Worm (Caenorhabditis elegans): ENCODE results near the gene M60.6.

Gene M60.6

DNA sequence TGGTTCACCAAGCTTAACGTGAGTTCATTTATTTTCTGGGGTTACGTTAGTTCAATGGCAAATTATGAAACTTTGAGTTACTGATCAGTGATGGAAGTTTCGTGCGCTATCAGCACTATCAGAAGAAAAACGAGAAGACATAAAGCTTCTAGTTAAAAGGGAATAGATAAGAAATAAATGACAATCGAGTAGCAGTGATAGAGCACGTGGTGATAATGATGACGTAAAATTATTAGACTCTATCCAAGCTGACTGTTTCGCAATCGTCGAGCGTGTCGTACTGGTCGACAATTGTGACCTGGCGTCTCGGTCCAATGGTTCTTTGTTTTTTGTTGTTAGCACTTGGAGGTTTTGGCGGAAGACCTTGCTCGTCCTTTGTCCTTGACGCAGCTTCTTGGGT, 9.1 kb downstream of the M60.6 start (continued):
- TF ChIP-seq unc-62 (GFP tag; optimal IDR thresholded peaks at IDR 0.05) (peak; percentile 75), nhr-90 (tag; optimal IDR thresholded peaks at IDR 0.05) (peak; percentile 15), cebp-1 (GFP tag; IDR thresholded peaks at IDR 0.05) (peak; percentile 90), cebp-1 (tag; optimal IDR thresholded peaks at IDR 0.05) (peak; percentile 94), akir-1 (GFP tag; optimal IDR thresholded peaks at IDR 0.05) (no peak), tbp1 (GFP tag; optimal IDR thresholded peaks at IDR 0.05) (peak; percentile 25), ZK185.1 (tag; optimal IDR thresholded peaks at IDR 0.05; ENCODE audit: poor library complexity, severe bottlenecking) (peak; percentile 40), nhr-80 (tag; optimal IDR thresholded peaks at IDR 0.05) (peak; percentile 93), tlf-1 (GFP tag; optimal IDR thresholded peaks at IDR 0.05) (no peak), chd-7 (tag; optimal IDR thresholded peaks at IDR 0.05) (no peak), ccch-3 (GFP tag; optimal IDR thresholded peaks at IDR 0.05) (no peak)

DNA sequence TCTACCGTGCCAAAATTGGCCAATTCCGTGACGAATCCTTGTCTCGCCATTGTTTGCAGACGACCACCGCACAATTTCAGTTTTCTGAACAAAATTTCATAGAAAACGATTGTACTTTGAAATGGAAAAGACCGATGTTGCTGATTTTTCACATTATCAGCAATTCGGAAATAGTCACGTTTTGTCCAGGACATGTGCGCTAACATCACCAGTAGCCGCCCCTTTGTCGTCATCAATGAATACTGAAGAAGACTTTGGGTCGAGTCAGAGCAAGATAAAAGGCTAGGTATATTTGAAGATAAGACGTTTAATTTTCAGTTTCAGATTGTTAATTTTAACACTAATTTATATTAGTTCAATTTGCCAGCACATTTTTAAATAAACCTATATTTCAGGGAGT, 10.4 kb downstream of the M60.6 start, which contains the start of gene endu-2:
Gene endu-2, plus strand, starts transcription at position 396 of the 400 bp plus-strand sequence.
- no peak for TF ChIP-seq ztf-25 (GFP tag; IDR thresholded peaks at IDR 0.05)
- TF ChIP-seq him-1 (tag; optimal IDR thresholded peaks at IDR 0.05), result no peak
- TF ChIP-seq cebp-1 (GFP tag; IDR thresholded peaks at IDR 0.05), result no peak
- peak; percentile 2 for TF ChIP-seq cebp-1 (tag; optimal IDR thresholded peaks at IDR 0.05)
- TF ChIP-seq hrde-1 (tag; optimal IDR thresholded peaks at IDR 0.05; ENCODE audit: borderline replicate concordance), result no peak
- TF ChIP-seq B0035.1 (tag; optimal IDR thresholded peaks at IDR 0.05), result no peak
- no peak for TF ChIP-seq lin-26 (GFP tag; IDR thresholded peaks at IDR 0.05)
- TF ChIP-seq rec-8 (tag; optimal IDR thresholded peaks at IDR 0.05), result no peak
- no peak for TF ChIP-seq ets-4 (GFP tag; optimal IDR thresholded peaks at IDR 0.05)
- no peak for TF ChIP-seq pbrm-1 (GFP tag; IDR thresholded peaks at IDR 0.05)
- TF ChIP-seq C06A6.2 (GFP tag; conservative IDR thresholded peaks at IDR 0.05), result no peak
- TF ChIP-seq nfya-2 (GFP tag; IDR thresholded peaks at IDR 0.05), result no peak
- TF ChIP-seq ZK185.1 (tag; optimal IDR thresholded peaks at IDR 0.05; ENCODE audit: poor library complexity, severe bottlenecking), result no peak
- no peak for TF ChIP-seq ceh-91 (GFP tag; IDR thresholded peaks at IDR 0.05)
- no peak for TF ChIP-seq tlf-1 (GFP tag; optimal IDR thresholded peaks at IDR 0.05)
- TF ChIP-seq Y56A3A.18 (GFP tag; IDR thresholded peaks at IDR 0.05), result no peak
- TF ChIP-seq B0336.3 (GFP tag; IDR thresholded peaks at IDR 0.05), result no peak
- TF ChIP-seq nhr-80 (tag; optimal IDR thresholded peaks at IDR 0.05), result peak; percentile 42
- 0 out of 2 replicates have a peak, but pooled peaks have one; percentile 17 for TF ChIP-seq nfyb-1 (GFP tag; IDR thresholded peaks at IDR 0.05)
- no peak for TF ChIP-seq C17E4.6 (GFP tag; IDR thresholded peaks at IDR 0.05)
- no peak for TF ChIP-seq lin-35 (GFP tag; optimal IDR thresholded peaks at IDR 0.05)
- TF ChIP-seq athp-1 (tag; optimal IDR thresholded peaks at IDR 0.05), result no peak
- TF ChIP-seq bed-2 (GFP tag; IDR thresholded peaks at IDR 0.05), result no peak
- no peak for TF ChIP-seq attf-3 (GFP tag; conservative IDR thresholded peaks at IDR 0.05)
- TF ChIP-seq ama-1 (optimal IDR thresholded peaks at IDR 0.05), result no peak
- TF ChIP-seq ama-1 (GFP tag; optimal IDR thresholded peaks at IDR 0.05), result no peak

DNA sequence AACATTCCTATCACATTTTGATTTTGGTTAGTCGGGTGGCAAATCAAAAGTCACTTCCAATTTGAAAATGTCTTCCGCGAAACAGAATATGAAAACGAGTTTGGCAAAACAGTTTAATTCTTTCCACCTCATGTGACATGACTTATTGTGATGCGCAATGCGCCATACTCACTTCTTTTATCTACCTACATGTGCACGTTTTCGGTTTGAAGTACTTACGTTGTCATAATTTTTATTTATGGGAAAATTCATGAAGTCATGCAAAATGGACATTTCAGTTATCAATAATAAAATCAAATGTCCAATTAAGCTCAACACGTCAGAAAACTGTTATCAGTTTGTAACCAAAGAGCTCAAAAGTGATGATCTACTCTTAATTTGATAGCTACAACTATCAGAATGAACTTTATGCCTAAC, 13.6 kb downstream of the M60.6 start:
- TF ChIP-seq chd-7 (tag; optimal IDR thresholded peaks at IDR 0.05) (no peak), unc-62 (GFP tag; optimal IDR thresholded peaks at IDR 0.05) (peak; percentile 6), nhr-80 (tag; optimal IDR thresholded peaks at IDR 0.05) (peak; percentile 60), ccch-3 (GFP tag; optimal IDR thresholded peaks at IDR 0.05) (no peak), ets-4 (GFP tag; optimal IDR thresholded peaks at IDR 0.05) (no peak), nhr-179 (tag; optimal IDR thresholded peaks at IDR 0.05) (no peak), C17E4.6 (GFP tag; IDR thresholded peaks at IDR 0.05) (no peak), somi-1 (GFP tag; optimal IDR thresholded peaks at IDR 0.05) (no peak), cebp-1 (GFP tag; IDR thresholded peaks at IDR 0.05) (no peak), cebp-1 (tag; optimal IDR thresholded peaks at IDR 0.05) (peak; percentile 11), bed-2 (GFP tag; IDR thresholded peaks at IDR 0.05) (no peak), madf-8 (GFP tag; conservative IDR thresholded peaks at IDR 0.05) (no peak), ceh-58 (GFP tag; IDR thresholded peaks at IDR 0.05) (no peak), mes-4 (tag; optimal IDR thresholded peaks at IDR 0.05) (no peak)
